Worm (Caenorhabditis elegans): ENCODE data around the gene smf-2.
A peak's percentile ranks its signal among the peaks of the same experiment; 100 is the strongest.

Gene smf-2

DNA sequence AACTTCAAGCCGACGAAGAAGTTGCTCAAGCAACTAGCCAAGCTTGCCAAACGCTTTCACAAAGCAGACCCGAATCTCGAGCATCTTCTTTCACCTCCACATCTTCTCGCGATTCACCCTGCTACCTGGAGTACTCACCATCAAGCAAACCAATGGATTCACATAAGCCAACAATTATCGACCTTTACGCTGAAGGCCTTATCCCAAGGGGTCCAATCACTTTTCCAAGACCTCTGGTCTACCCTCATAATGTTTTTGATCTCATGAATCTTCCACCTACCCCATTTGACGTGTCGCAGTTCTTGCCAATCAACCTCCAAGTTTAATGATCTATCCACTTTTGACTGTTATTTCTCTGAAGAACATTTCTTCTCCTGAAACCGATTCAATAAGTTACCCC, 24.8 kb upstream of the smf-2 start:
- TF ChIP-seq tbx-2 (tag; optimal IDR thresholded peaks at IDR 0.05) (no peak), egl-5 (tag; optimal IDR thresholded peaks at IDR 0.05) (no peak), pha-4 (tag; optimal IDR thresholded peaks at IDR 0.05) (no peak), ama-1 (optimal IDR thresholded peaks at IDR 0.05) (peak; percentile 91)

DNA sequence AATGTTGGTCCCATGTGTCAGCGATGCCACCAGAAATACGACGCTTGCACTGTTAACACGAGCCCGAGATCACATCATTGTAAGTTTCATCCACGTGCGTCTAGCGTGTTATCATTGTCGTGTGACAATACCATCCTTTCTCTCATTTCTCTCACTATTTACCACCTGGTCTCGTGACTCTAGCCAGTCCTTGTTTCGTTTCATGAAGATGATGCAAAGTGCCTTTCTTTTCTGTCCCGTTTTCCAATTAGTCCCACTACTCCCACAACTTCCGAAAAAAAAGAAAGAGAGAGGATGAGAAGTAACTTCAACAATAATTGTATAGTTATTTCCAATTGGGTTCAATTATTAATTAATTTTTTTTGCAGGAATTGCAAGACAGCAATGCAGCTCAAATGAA, 24.4 kb upstream of the smf-2 start:
- TF ChIP-seq ceh-16 (tag; optimal IDR thresholded peaks at IDR 0.05) (no peak), ZK546.5 (tag; optimal IDR thresholded peaks at IDR 0.05) (no peak), lsy-12 (tag; optimal IDR thresholded peaks at IDR 0.05) (no peak), nhr-12 (tag; optimal IDR thresholded peaks at IDR 0.05) (no peak), nfya-1 (tag; optimal IDR thresholded peaks at IDR 0.05; ENCODE audit: insufficient read depth) (peak; percentile 68), ceh-28 (tag; optimal IDR thresholded peaks at IDR 0.05) (no peak), ceh-82 (tag; optimal IDR thresholded peaks at IDR 0.05) (no peak), nhr-28 (tag; optimal IDR thresholded peaks at IDR 0.05) (no peak), egl-27 (tag; optimal IDR thresholded peaks at IDR 0.05) (peak; percentile 74), ztf-4 (tag; optimal IDR thresholded peaks at IDR 0.05) (no peak), aly-2 (tag; optimal IDR thresholded peaks at IDR 0.05) (no peak), elt-3 (tag; optimal IDR thresholded peaks at IDR 0.05) (peak in 1 of 3 experiments; percentile 33), daf-12 (tag; optimal IDR thresholded peaks at IDR 0.05) (no peak), nhr-25 (tag; optimal IDR thresholded peaks at IDR 0.05) (peak; percentile 78), ama-1 (optimal IDR thresholded peaks at IDR 0.05) (peak; percentile 74), skn-1 (tag; optimal IDR thresholded peaks at IDR 0.05) (no peak), hmg-11 (tag; optimal IDR thresholded peaks at IDR 0.05) (no peak), lin-15B (tag; optimal IDR thresholded peaks at IDR 0.05) (no peak), fos-1 (tag; optimal IDR thresholded peaks at IDR 0.05) (no peak), nhr-11 (tag; optimal IDR thresholded peaks at IDR 0.05) (no peak), lin-39 (tag; optimal IDR thresholded peaks at IDR 0.05) (no peak), elt-1 (tag; optimal IDR thresholded peaks at IDR 0.05) (no peak), pha-4 (tag; optimal IDR thresholded peaks at IDR 0.05) (peak; percentile 75), egl-5 (tag; optimal IDR thresholded peaks at IDR 0.05) (no peak), pqm-1 (tag; optimal IDR thresholded peaks at IDR 0.05) (peak; percentile 60), nhr-237 (tag; optimal IDR thresholded peaks at IDR 0.05) (no peak), jun-1 (tag; optimal IDR thresholded peaks at IDR 0.05) (peak; percentile 84), ztf-11 (tag; optimal IDR thresholded peaks at IDR 0.05) (no peak), mml-1 (tag; optimal IDR thresholded peaks at IDR 0.05) (peak; percentile 86), fkh-10 (GFP tag; optimal IDR thresholded peaks at IDR 0.05) (no peak), fkh-2 (tag; optimal IDR thresholded peaks at IDR 0.05) (no peak), unc-62 (GFP tag; optimal IDR thresholded peaks at IDR 0.05) (no peak), nhr-43 (tag; optimal IDR thresholded peaks at IDR 0.05; ENCODE audit: poor library complexity, severe bottlenecking) (no peak), elt-2 (tag; optimal IDR thresholded peaks at IDR 0.05) (peak; percentile 61), zag-1 (tag; optimal IDR thresholded peaks at IDR 0.05) (no peak), R02D3.7 (tag; optimal IDR thresholded peaks at IDR 0.05) (no peak), unc-39 (tag; optimal IDR thresholded peaks at IDR 0.05) (no peak), snpc-4 (tag; optimal IDR thresholded peaks at IDR 0.05) (no peak), nhr-23 (tag; optimal IDR thresholded peaks at IDR 0.05) (peak; percentile 69), tbx-2 (tag; optimal IDR thresholded peaks at IDR 0.05) (no peak), ceh-9 (tag; optimal IDR thresholded peaks at IDR 0.05) (no peak), nhr-77 (tag; optimal IDR thresholded peaks at IDR 0.05) (no peak), nhr-76 (tag; optimal IDR thresholded peaks at IDR 0.05) (no peak), nhr-67 (tag; optimal IDR thresholded peaks at IDR 0.05) (no peak), eor-1 (tag; optimal IDR thresholded peaks at IDR 0.05) (no peak), sea-2 (GFP tag; optimal IDR thresholded peaks at IDR 0.05) (no peak), mdl-1 (tag; optimal IDR thresholded peaks at IDR 0.05) (peak; percentile 100)
